Fruit fly (Drosophila melanogaster) whole organism, prepupa: ENCODE results near the gene CG14442.

Source experiments
- CG34406 ChIP-seq: fragments of 200-800 bp; sonication (Bioruptor generic); optimal IDR thresholded peaks from 3 replicates; lab custom pipeline; 2016; ENCODE audit warnings: missing biosample characterization, missing genetic modification characterization
- OdsH ChIP-seq: fragments of 200-800 bp; sonication (Bioruptor generic); optimal IDR thresholded peaks from 3 replicates; lab custom pipeline; 2016; ENCODE audit warnings: missing biosample characterization, missing genetic modification characterization
- Sox14 ChIP-seq: fragments of 200-800 bp; sonication (Bioruptor generic); optimal IDR thresholded peaks from 3 replicates; lab custom pipeline; 2016; ENCODE audit warnings: missing biosample characterization, missing genetic modification characterization
- achi ChIP-seq: fragments of 200-800 bp; sonication (Bioruptor generic); optimal IDR thresholded peaks from 3 replicates; lab custom pipeline; 2016; ENCODE audit warnings: missing biosample characterization, missing genetic modification characterization
- fkh ChIP-seq: fragments of 200-800 bp; sonication (Bioruptor generic); optimal IDR thresholded peaks from 3 replicates; lab custom pipeline; 2017; ENCODE audit warnings: missing biosample characterization, mild to moderate bottlenecking, missing genetic modification characterization, moderate library complexity
- ss ChIP-seq, 2 experiments: fragments of 200-800 bp; sonication (Bioruptor generic); optimal IDR thresholded peaks; 2 replicates in 1 of 2; 3 replicates in 1 of 2; lab custom pipeline; 2017 to 2018; ENCODE audit warnings: mild to moderate bottlenecking in 2 of 2, missing biosample characterization in 2 of 2, missing genetic modification characterization in 2 of 2, moderate library complexity in 1 of 2

dm6 chrX:6705890-6706289, 11.1 kb upstream of the CG14442 start:
- TF ChIP-seq CG34406 (GFP tag; lab: Kevin White, UChicago), result no peak
- no peak for TF ChIP-seq fkh (GFP tag; lab: Kevin White, UChicago)
- no peak for TF ChIP-seq ss (GFP tag; optimal IDR thresholded peaks at IDR 0.05; lab: Kevin White, UChicago)
- TF ChIP-seq achi (GFP tag; lab: Kevin White, UChicago), result no peak
- no peak for TF ChIP-seq OdsH (GFP tag; lab: Kevin White, UChicago)
- no peak for TF ChIP-seq Sox14 (GFP tag; lab: Kevin White, UChicago)
